Fruit fly (Drosophila melanogaster) whole organism, adult: ENCODE data around the gene fal.

Experiments used
- CG11617 ChIP-seq: fragments of 200-800 bp; sonication (Bioruptor generic); optimal IDR thresholded peaks from 2 replicates; lab custom pipeline; 2017; ENCODE audit warnings: mild to moderate bottlenecking, missing biosample characterization, missing genetic modification reagents, missing genetic modification characterization
- CG12768 ChIP-seq: fragments of 200-800 bp; sonication (Bioruptor generic); optimal IDR thresholded peaks from 2 replicates; lab custom pipeline; 2017; ENCODE audit warnings: missing biosample characterization, missing genetic modification characterization, mild to moderate bottlenecking, moderate library complexity, missing genetic modification reagents
- CG14711 ChIP-seq: fragments of 200-800 bp; sonication (Bioruptor generic); optimal IDR thresholded peaks from 2 replicates; lab custom pipeline; 2018; ENCODE audit warnings: missing biosample characterization, mild to moderate bottlenecking, missing genetic modification characterization, moderate library complexity
- CG1620 ChIP-seq: fragments of 200-800 bp; sonication (Bioruptor generic); optimal IDR thresholded peaks from 2 replicates; lab custom pipeline; 2016; ENCODE audit warnings: missing biosample characterization, missing genetic modification characterization
- CG33017 ChIP-seq: fragments of 200-800 bp; sonication (Bioruptor generic); optimal IDR thresholded peaks from 2 replicates; lab custom pipeline; 2018; ENCODE audit warnings: missing biosample characterization, mild to moderate bottlenecking, missing genetic modification characterization, moderate library complexity
- CG5204 ChIP-seq: fragments of 200-800 bp; sonication (Bioruptor generic); optimal IDR thresholded peaks from 2 replicates; lab custom pipeline; 2016; ENCODE audit warnings: missing biosample characterization, missing genetic modification characterization
- CG7045 ChIP-seq: fragments of 200-800 bp; sonication (Bioruptor generic); optimal IDR thresholded peaks from 2 replicates; lab custom pipeline; 2017; ENCODE audit warnings: missing biosample characterization, mild to moderate bottlenecking, missing genetic modification characterization
- CG7101 ChIP-seq: fragments of 200-800 bp; sonication (Bioruptor generic); optimal IDR thresholded peaks from 2 replicates; lab custom pipeline; 2018; ENCODE audit warnings: missing biosample characterization, mild to moderate bottlenecking, missing genetic modification characterization, moderate library complexity
- Clk ChIP-seq: fragments of 200-800 bp; sonication (Bioruptor generic); optimal IDR thresholded peaks from 2 replicates; lab custom pipeline; 2017; ENCODE audit warnings: missing biosample characterization, missing genetic modification characterization
- Crg-1 ChIP-seq: fragments of 200-800 bp; sonication (Bioruptor generic); optimal IDR thresholded peaks from 2 replicates; lab custom pipeline; 2016; ENCODE audit warnings: missing biosample characterization, missing genetic modification characterization
- Hr96 ChIP-seq: fragments of 200-800 bp; sonication (Bioruptor generic); optimal IDR thresholded peaks from 2 replicates; lab custom pipeline; 2016; ENCODE audit warnings: missing biosample characterization, missing genetic modification characterization
- Mnt ChIP-seq: fragments of 200-800 bp; sonication (Bioruptor generic); optimal IDR thresholded peaks from 2 replicates; lab custom pipeline; 2016; ENCODE audit warnings: missing biosample characterization, mild to moderate bottlenecking, missing genetic modification characterization
- bab1 ChIP-seq: fragments of 200-800 bp; sonication (Bioruptor generic); optimal IDR thresholded peaks from 3 replicates; lab custom pipeline; 2019; ENCODE audit warnings: missing biosample characterization, mild to moderate bottlenecking, missing genetic modification characterization, moderate library complexity
- cic ChIP-seq: fragments of 200-800 bp; sonication (Bioruptor generic); optimal IDR thresholded peaks from 2 replicates; lab custom pipeline; 2017; ENCODE audit warnings: missing biosample characterization, mild to moderate bottlenecking, missing genetic modification characterization, moderate library complexity
- cnc ChIP-seq, 2 experiments: fragments of >200 bp; optimal IDR thresholded peaks; 2 replicates each; lab custom pipeline; 2017
- kay ChIP-seq: fragments of 200-800 bp; sonication (Bioruptor generic); peaks from one replicate; lab custom pipeline; 2016; ENCODE audit warnings: missing biosample characterization, missing genetic modification characterization, borderline replicate concordance
- ovo ChIP-seq: fragments of 200-800 bp; sonication (Bioruptor generic); optimal IDR thresholded peaks from 2 replicates; lab custom pipeline; 2016; ENCODE audit warnings: missing biosample characterization, missing genetic modification characterization
- pad ChIP-seq: fragments of 200-800 bp; sonication (Bioruptor generic); optimal IDR thresholded peaks from 3 replicates; lab custom pipeline; 2017; ENCODE audit warnings: missing biosample characterization, missing genetic modification characterization, mild to moderate bottlenecking, moderate library complexity, missing genetic modification reagents
- tj ChIP-seq: fragments of 200-800 bp; sonication (Bioruptor generic); optimal IDR thresholded peaks from 3 replicates; lab custom pipeline; 2017; ENCODE audit warnings: missing biosample characterization, mild to moderate bottlenecking, missing genetic modification characterization, moderate library complexity
- toe ChIP-seq: fragments of 200-800 bp; sonication (Bioruptor generic); optimal IDR thresholded peaks from 2 replicates; lab custom pipeline; 2016; ENCODE audit warnings: missing biosample characterization, missing genetic modification characterization

fal gene

dm6 chr3L:19261213-19261612 lies 33.2 kb upstream of the fal start, which contains the start of gene Bet1:
Bet1 (plus strand) TSS chr3L:19261394.
- TF ChIP-seq bab1 (no peak), Clk (GFP tag; lab: Kevin White, UChicago) (no peak), ovo (GFP tag; lab: Kevin White, UChicago) (no peak), CG5204 (GFP tag; lab: Kevin White, UChicago) (no peak), Mnt (GFP tag; lab: Kevin White, UChicago) (no peak), CG33017 (no peak), kay (no peak)

- TF ChIP-seq CG11617 (GFP tag; lab: Kevin White, UChicago) (no peak), cnc (optimal IDR thresholded peaks at IDR 0.05; lab: Kevin White, UChicago) (no peak), CG12768 (GFP tag; lab: Kevin White, UChicago) (no peak), Hr96 (GFP tag; lab: Kevin White, UChicago) (no peak)
These were observed 32.6 kb upstream of the fal start for dm6 chr3L:19261720-19262119.

- TF ChIP-seq CG7045 (GFP tag; lab: Kevin White, UChicago) (peak; percentile 1), cnc (optimal IDR thresholded peaks at IDR 0.05; lab: Kevin White, UChicago) (no peak), Mnt (GFP tag; lab: Kevin White, UChicago) (peak; percentile 92), ovo (GFP tag; lab: Kevin White, UChicago) (no peak), CG1620 (GFP tag; lab: Kevin White, UChicago) (no peak), CG11617 (GFP tag; lab: Kevin White, UChicago) (no peak)
These were observed 30.8 kb upstream of the fal start, which contains the start of the genes CG42374 and Mettl5 for dm6 chr3L:19263480-19264140. CG42374 (plus strand) TSS chr3L:19263766. Mettl5 (plus strand) TSS chr3L:19263766.

dm6 chr3L:19264141-19264487 lies 30.2 kb upstream of the fal start, which contains the start of gene Max:
Max (minus strand) TSS chr3L:19264184.
- peak; percentile 71 for TF ChIP-seq kay
- TF ChIP-seq CG33017 = peak; percentile 77
- peak; percentile 73 for TF ChIP-seq CG12768 (GFP tag; lab: Kevin White, UChicago)
- TF ChIP-seq CG7101 (tag; lab: Kevin White, UChicago) = peak; percentile 74
- TF ChIP-seq ovo (GFP tag; lab: Kevin White, UChicago) = no peak
- no peak for TF ChIP-seq toe
- TF ChIP-seq CG5204 (GFP tag; lab: Kevin White, UChicago) = no peak
- TF ChIP-seq CG11617 (GFP tag; lab: Kevin White, UChicago) = peak; percentile 77
- no peak for TF ChIP-seq cnc (optimal IDR thresholded peaks at IDR 0.05; lab: Kevin White, UChicago)
- no peak for TF ChIP-seq Hr96 (GFP tag; lab: Kevin White, UChicago)
- peak; percentile 8 for TF ChIP-seq Crg-1 (GFP tag; lab: Kevin White, UChicago)
- TF ChIP-seq Clk (GFP tag; lab: Kevin White, UChicago) = no peak
- TF ChIP-seq CG7045 (GFP tag; lab: Kevin White, UChicago) = peak; percentile 62
- TF ChIP-seq Mnt (GFP tag; lab: Kevin White, UChicago) = peak; percentile 36
- TF ChIP-seq bab1 = peak; percentile 77
- TF ChIP-seq CG1620 (GFP tag; lab: Kevin White, UChicago) = peak; percentile 32
- TF ChIP-seq pad = peak; percentile 43
- TF ChIP-seq tj = peak; percentile 46
- peak; percentile 21 for TF ChIP-seq cic (GFP tag; lab: Kevin White, UChicago)
- TF ChIP-seq CG14711 = peak; percentile 77

dm6 chr3L:19265761-19266160 lies 28.6 kb upstream of the fal start, which contains the start of gene CG45081:
CG45081 (plus strand) TSS chr3L:19266061.
- peak; percentile 5 for TF ChIP-seq cic (GFP tag; lab: Kevin White, UChicago)
- no peak for TF ChIP-seq CG11617 (GFP tag; lab: Kevin White, UChicago)

- no peak for TF ChIP-seq CG11617 (GFP tag; lab: Kevin White, UChicago)
- peak; percentile 2 for TF ChIP-seq CG7101 (tag; lab: Kevin White, UChicago)
- no peak for TF ChIP-seq bab1
- TF ChIP-seq cnc (optimal IDR thresholded peaks at IDR 0.05; lab: Kevin White, UChicago) = no peak
- peak; percentile 49 for TF ChIP-seq Mnt (GFP tag; lab: Kevin White, UChicago)
- TF ChIP-seq kay = no peak
- peak; percentile 24 for TF ChIP-seq Hr96 (GFP tag; lab: Kevin White, UChicago)
- TF ChIP-seq tj = peak; percentile 48
- TF ChIP-seq toe = no peak
- peak; percentile 11 for TF ChIP-seq Crg-1 (GFP tag; lab: Kevin White, UChicago)
- no peak for TF ChIP-seq CG7045 (GFP tag; lab: Kevin White, UChicago)
- TF ChIP-seq CG33017 = no peak
- no peak for TF ChIP-seq ovo (GFP tag; lab: Kevin White, UChicago)
- peak; percentile 27 for TF ChIP-seq CG5204 (GFP tag; lab: Kevin White, UChicago)
- TF ChIP-seq CG1620 (GFP tag; lab: Kevin White, UChicago) = no peak
- TF ChIP-seq CG14711 = peak; percentile 10
- peak; percentile 8 for TF ChIP-seq pad
- TF ChIP-seq cic (GFP tag; lab: Kevin White, UChicago) = peak; percentile 55
- TF ChIP-seq Clk (GFP tag; lab: Kevin White, UChicago) = no peak
- TF ChIP-seq CG12768 (GFP tag; lab: Kevin White, UChicago) = peak; percentile 69
These were observed 25.5 kb upstream of the fal start, which contains the start of the genes Aldh7A1 and CG14085 for dm6 chr3L:19268720-19269401. Aldh7A1 (minus strand) TSS chr3L:19268913. CG14085 (plus strand) TSS chr3L:19269351.
